Worm (Caenorhabditis elegans): Measurements from ENCODE around the gene pax-1.

The pax-1 gene

DNA sequence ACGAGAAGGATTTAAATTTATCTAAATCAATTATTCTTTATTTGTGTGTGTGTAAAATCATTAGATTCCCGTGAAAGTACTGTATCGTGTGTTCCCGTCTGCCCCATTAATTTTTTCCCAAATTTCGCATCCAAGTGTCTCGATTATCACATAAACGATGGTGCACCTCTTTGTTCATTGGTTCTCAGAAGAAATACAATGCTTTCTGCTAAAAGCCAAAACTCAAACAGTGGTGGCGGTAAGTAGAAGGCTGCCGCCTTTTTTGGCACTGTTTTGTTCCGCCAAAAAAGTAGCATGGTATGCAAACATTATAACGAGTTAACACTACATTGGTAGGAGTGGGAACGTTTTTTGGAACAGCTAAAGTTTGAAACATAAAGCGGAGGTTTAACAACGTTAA lies 1.3 kb upstream of the pax-1 start (continued):
- TF ChIP-seq lsy-27 (tag; optimal IDR thresholded peaks at IDR 0.05; ENCODE audit: borderline replicate concordance, insufficient read depth) (no peak), egrh-3 (GFP tag; IDR thresholded peaks at IDR 0.05) (no peak), mel-28 (tag; optimal IDR thresholded peaks at IDR 0.05; ENCODE audit: borderline replicate concordance) (no peak), D2030.7 (GFP tag; IDR thresholded peaks at IDR 0.05) (peak; percentile 28; the same call in 1 of the 2 replicates), repo-1 (tag; optimal IDR thresholded peaks at IDR 0.05) (no peak), attf-6 (GFP tag; IDR thresholded peaks at IDR 0.05) (peak; percentile 62; the same call in 1 of the 2 replicates), F37B4.10 (GFP tag; IDR thresholded peaks at IDR 0.05) (0 out of 2 replicates have a peak, but pooled peaks have one; percentile 19), ztf-22 (GFP tag; optimal IDR thresholded peaks at IDR 0.05) (no peak), nhr-90 (tag; optimal IDR thresholded peaks at IDR 0.05) (no peak), cebp-1 (GFP tag; IDR thresholded peaks at IDR 0.05) (no peak), cebp-1 (tag; optimal IDR thresholded peaks at IDR 0.05) (no peak), attf-3 (GFP tag; conservative IDR thresholded peaks at IDR 0.05) (no peak), egl-18 (GFP tag; IDR thresholded peaks at IDR 0.05) (no peak), K12H6.12 (tag; optimal IDR thresholded peaks at IDR 0.05) (no peak), unc-130 (GFP tag; optimal IDR thresholded peaks at IDR 0.05) (peak; percentile 17), die-1 (tag; optimal IDR thresholded peaks at IDR 0.05) (no peak), sdz-38 (tag; optimal IDR thresholded peaks at IDR 0.05) (no peak), ceh-100 (GFP tag; IDR thresholded peaks at IDR 0.05) (no peak), dox-1 (GFP tag; IDR thresholded peaks at IDR 0.05) (no peak), madf-3 (GFP tag; IDR thresholded peaks at IDR 0.05) (no peak), dpff-1 (tag; optimal IDR thresholded peaks at IDR 0.05) (no peak), rec-8 (tag; optimal IDR thresholded peaks at IDR 0.05) (no peak), nfya-2 (GFP tag; IDR thresholded peaks at IDR 0.05) (no peak), snpc-3.4 (tag; optimal IDR thresholded peaks at IDR 0.05) (no peak), ztf-6 (GFP tag; IDR thresholded peaks at IDR 0.05) (no peak), snpc-1.3 (tag; optimal IDR thresholded peaks at IDR 0.05; ENCODE audit: insufficient read depth) (no peak), C06A6.2 (GFP tag; conservative IDR thresholded peaks at IDR 0.05) (no peak), madf-10 (tag; optimal IDR thresholded peaks at IDR 0.05) (no peak), hmg-20 (GFP tag; IDR thresholded peaks at IDR 0.05) (no peak), nhr-179 (tag; optimal IDR thresholded peaks at IDR 0.05) (no peak), Y79H2A.3 (GFP tag; conservative IDR thresholded peaks at IDR 0.05) (no peak), hmg-1.2 (GFP tag; IDR thresholded peaks at IDR 0.05) (no peak), tbx-9 (tag; optimal IDR thresholded peaks at IDR 0.05; ENCODE audit: borderline replicate concordance) (no peak), F57C9.4 (tag; optimal IDR thresholded peaks at IDR 0.05) (no peak), cebp-2 (GFP tag; IDR thresholded peaks at IDR 0.05) (0 out of 2 replicates have a peak, but pooled peaks have one; percentile 57), egl-44 (GFP tag; IDR thresholded peaks at IDR 0.05) (no peak), pha-4 (tag; optimal IDR thresholded peaks at IDR 0.05) (no peak), mcd-1 (GFP tag; IDR thresholded peaks at IDR 0.05) (no peak), akir-1 (GFP tag; optimal IDR thresholded peaks at IDR 0.05) (no peak), lag-1 (GFP tag; IDR thresholded peaks at IDR 0.05) (no peak), Y53F4B.3 (GFP tag; IDR thresholded peaks at IDR 0.05) (no peak), K11D2.4 (GFP tag; IDR thresholded peaks at IDR 0.05) (no peak), lir-1 (GFP tag; conservative IDR thresholded peaks at IDR 0.05) (no peak), F10E7.11 (tag; optimal IDR thresholded peaks at IDR 0.05) (no peak), athp-1 (tag; optimal IDR thresholded peaks at IDR 0.05) (peak; percentile 43), F39B2.1 (GFP tag; IDR thresholded peaks at IDR 0.05) (no peak), ztf-28 (GFP tag; IDR thresholded peaks at IDR 0.05) (no peak), B0261.1 (tag; optimal IDR thresholded peaks at IDR 0.05) (no peak), ztf-25 (GFP tag; IDR thresholded peaks at IDR 0.05) (0 out of 2 replicates have a peak, but pooled peaks have one; percentile 63)
